Fruit fly (Drosophila melanogaster) whole organism, embryonic: ENCODE measurements around the gene CG15283.

Source experiments
- Abd-B ChIP-seq: fragments of 200-800 bp; sonication (Bioruptor generic); optimal IDR thresholded peaks from 2 replicates; lab custom pipeline; 2018; ENCODE audit warnings: missing biosample characterization, mild to moderate bottlenecking, missing genetic modification characterization, moderate library complexity
- Atf3 ChIP-seq: fragments of 200-800 bp; sonication (Bioruptor generic); optimal IDR thresholded peaks from 3 replicates; lab custom pipeline; 2016; ENCODE audit warnings: missing biosample characterization, missing genetic modification characterization
- Atf6 ChIP-seq: fragments of 200-800 bp; sonication (Bioruptor generic); IDR thresholded peaks from 2 replicates; pipeline ENCODE4 v1.3.6; 2022; ENCODE audit warnings: missing biosample characterization, missing genetic modification characterization
- Bdp1 ChIP-seq: fragments of 200-800 bp; sonication (Bioruptor generic); optimal IDR thresholded peaks from 3 replicates; lab custom pipeline; 2016; ENCODE audit warnings: missing biosample characterization, missing genetic modification characterization
- CG10366 ChIP-seq: fragments of 200-800 bp; sonication (Bioruptor generic); IDR thresholded peaks from 2 replicates; pipeline ENCODE4 v1.3.6; 2022; ENCODE audit warnings: missing biosample characterization, missing genetic modification characterization
- CG10979 ChIP-seq: fragments of 200-800 bp; sonication (Bioruptor generic); optimal IDR thresholded peaks from 2 replicates; lab custom pipeline; 2018; ENCODE audit warnings: missing biosample characterization, mild to moderate bottlenecking, missing genetic modification characterization, moderate library complexity
- CG15073 ChIP-seq: fragments of 200-800 bp; sonication (Bioruptor generic); optimal IDR thresholded peaks from 2 replicates; lab custom pipeline; 2016; ENCODE audit warnings: missing biosample characterization, missing genetic modification characterization
- CG15269 ChIP-seq: fragments of 200-800 bp; sonication (Bioruptor generic); optimal IDR thresholded peaks from 2 replicates; lab custom pipeline; 2018; ENCODE audit warnings: missing biosample characterization, mild to moderate bottlenecking, missing genetic modification characterization, moderate library complexity
- CG1529 ChIP-seq: fragments of 200-800 bp; sonication (Bioruptor generic); optimal IDR thresholded peaks from 3 replicates; lab custom pipeline; 2018; ENCODE audit warnings: missing biosample characterization, missing genetic modification characterization
- CG17328 ChIP-seq: fragments of 200-800 bp; sonication (Bioruptor generic); IDR thresholded peaks from 2 replicates; pipeline ENCODE4 v1.3.6; 2022; ENCODE audit warnings: missing biosample characterization, missing genetic modification characterization
- CG1832 ChIP-seq: fragments of 200-800 bp; sonication (Bioruptor generic); optimal IDR thresholded peaks from 2 replicates; lab custom pipeline; 2017; ENCODE audit warnings: missing biosample characterization, mild to moderate bottlenecking, missing genetic modification characterization, inconsistent platforms
- CG2120 ChIP-seq: fragments of 200-800 bp; sonication (Bioruptor generic); optimal IDR thresholded peaks from 3 replicates; lab custom pipeline; 2016; ENCODE audit warnings: missing biosample characterization, missing genetic modification characterization
- CG4282 ChIP-seq: fragments of 200-800 bp; sonication (Bioruptor generic); optimal IDR thresholded peaks from 2 replicates; lab custom pipeline; 2016; ENCODE audit warnings: missing biosample characterization, missing genetic modification characterization
- CG43689 ChIP-seq: fragments of 200-800 bp; sonication (Bioruptor generic); IDR thresholded peaks from 2 replicates; pipeline ENCODE4 v1.3.6; 2022; ENCODE audit warnings: missing biosample characterization, missing genetic modification characterization
- CG4820 ChIP-seq: fragments of 200-800 bp; sonication (Bioruptor generic); optimal IDR thresholded peaks from 3 replicates; lab custom pipeline; 2016; ENCODE audit warnings: missing biosample characterization, missing genetic modification characterization
- CG6689 ChIP-seq: fragments of 200-800 bp; sonication (Bioruptor generic); IDR thresholded peaks from 2 replicates; pipeline ENCODE4 v1.3.6; 2022; ENCODE audit warnings: missing biosample characterization, missing genetic modification characterization
- CG6854 ChIP-seq: fragments of 200-800 bp; sonication (Bioruptor generic); optimal IDR thresholded peaks from 3 replicates; lab custom pipeline; 2017; ENCODE audit warnings: missing biosample characterization, mild to moderate bottlenecking, missing genetic modification characterization
- CG7357 ChIP-seq: fragments of 200-800 bp; sonication (Bioruptor generic); IDR thresholded peaks from 3 replicates; pipeline ENCODE4 v1.3.6; 2022; ENCODE audit warnings: missing biosample characterization, missing genetic modification characterization
- CG7839 ChIP-seq: fragments of 200-800 bp; sonication (Bioruptor generic); optimal IDR thresholded peaks from 3 replicates; lab custom pipeline; 2018; ENCODE audit warnings: missing biosample characterization, mild to moderate bottlenecking, missing genetic modification characterization, moderate library complexity
- CG7928 ChIP-seq: fragments of 200-800 bp; sonication (Bioruptor generic); optimal IDR thresholded peaks from 2 replicates; lab custom pipeline; 2017; ENCODE audit warnings: missing biosample characterization, mild to moderate bottlenecking, missing genetic modification characterization
- Fer3 ChIP-seq: fragments of 200-800 bp; sonication (Bioruptor generic); optimal IDR thresholded peaks from 2 replicates; lab custom pipeline; 2018; ENCODE audit warnings: missing biosample characterization, mild to moderate bottlenecking, missing genetic modification characterization, moderate library complexity
- GATAe ChIP-seq: fragments of 200-800 bp; sonication (Bioruptor generic); conservative IDR thresholded peaks from 2 replicates; pipeline ENCODE4 v1.3.6; 2022; ENCODE audit warnings: missing biosample characterization, missing genetic modification characterization
- H15 ChIP-seq: fragments of 200-800 bp; sonication (Bioruptor generic); IDR thresholded peaks from 3 replicates; pipeline ENCODE4 v1.3.6; 2022; ENCODE audit warnings: missing biosample characterization, missing genetic modification characterization
- HHEX ChIP-seq: fragments of 200-800 bp; sonication (Bioruptor generic); optimal IDR thresholded peaks from 3 replicates; lab custom pipeline; 2017; ENCODE audit warnings: missing biosample characterization, mild to moderate bottlenecking, missing genetic modification characterization, missing genetic modification reagents
- MBD-R2 ChIP-seq: fragments of 200-800 bp; sonication (Bioruptor generic); IDR thresholded peaks from 2 replicates; pipeline ENCODE4 v1.3.6; 2022; ENCODE audit warnings: missing biosample characterization, missing genetic modification characterization
- Myb ChIP-seq: fragments of 200-800 bp; sonication (Bioruptor generic); optimal IDR thresholded peaks from 2 replicates; lab custom pipeline; 2016; ENCODE audit warnings: missing biosample characterization, missing genetic modification characterization
- NC2β ChIP-seq: fragments of 200-800 bp; sonication (Bioruptor generic); optimal IDR thresholded peaks from 2 replicates; lab custom pipeline; 2016; ENCODE audit warnings: missing biosample characterization, missing genetic modification characterization
- Tbp ChIP-seq: fragments of >200 bp; optimal IDR thresholded peaks from 2 replicates; lab custom pipeline; 2018; ENCODE audit warnings: missing biosample characterization, missing genetic modification characterization
- YL-1 ChIP-seq: fragments of 200-800 bp; sonication (Bioruptor generic); optimal IDR thresholded peaks from 3 replicates; lab custom pipeline; 2017; ENCODE audit warnings: missing biosample characterization, mild to moderate bottlenecking, missing genetic modification characterization
- az2 ChIP-seq: fragments of 200-800 bp; sonication (Bioruptor generic); optimal IDR thresholded peaks from 3 replicates; lab custom pipeline; 2016; ENCODE audit warnings: missing biosample characterization, missing genetic modification characterization
- crol ChIP-seq: fragments of 200-800 bp; sonication (Bioruptor generic); IDR thresholded peaks from 2 replicates; pipeline ENCODE4 v1.3.6; 2022; ENCODE audit warnings: missing biosample characterization, missing genetic modification characterization
- crp ChIP-seq, 2 experiments: fragments of 200-800 bp; sonication (Bioruptor generic); optimal IDR thresholded peaks; 2 replicates in 1 of 2; 3 replicates in 1 of 2; lab custom pipeline; 2017; ENCODE audit warnings: missing biosample characterization in 2 of 2, missing genetic modification characterization in 2 of 2, mild to moderate bottlenecking in 1 of 2, moderate library complexity in 1 of 2
- da ChIP-seq: fragments of 200-800 bp; sonication (Bioruptor generic); optimal IDR thresholded peaks from 2 replicates; lab custom pipeline; 2016; ENCODE audit warnings: missing biosample characterization, missing genetic modification characterization
- dmrt11E ChIP-seq: fragments of 200-800 bp; sonication (Bioruptor generic); optimal IDR thresholded peaks from 3 replicates; lab custom pipeline; 2018; ENCODE audit warnings: missing biosample characterization, mild to moderate bottlenecking, missing genetic modification characterization, moderate library complexity
- ems ChIP-seq: fragments of 200-800 bp; sonication (Bioruptor generic); optimal IDR thresholded peaks from 3 replicates; lab custom pipeline; 2016; ENCODE audit warnings: missing biosample characterization, missing genetic modification characterization
- esg ChIP-seq: fragments of 200-800 bp; sonication (Bioruptor generic); conservative IDR thresholded peaks from 2 replicates; pipeline ENCODE4 v1.3.6; 2022; ENCODE audit warnings: missing biosample characterization, missing genetic modification characterization
- fru ChIP-seq: fragments of >200 bp; optimal IDR thresholded peaks from 2 replicates; lab custom pipeline; 2017
- h ChIP-seq: fragments of >200 bp; optimal IDR thresholded peaks from 2 replicates; lab custom pipeline; 2017
- hkb ChIP-seq, 2 experiments: fragments of 200-800 bp in 1 of 2; fragments of >200 bp in 1 of 2; sonication (Bioruptor generic) in 1 of 2; IDR thresholded peaks in 1 of 2; optimal IDR thresholded peaks in 1 of 2; 2 replicates each; pipeline versions ENCODE4 v1.3.6 to Lab custom; 2017 to 2022; ENCODE audit warnings: missing biosample characterization in 1 of 2, missing genetic modification characterization in 1 of 2
- jing ChIP-seq: fragments of 200-800 bp; sonication (Bioruptor generic); optimal IDR thresholded peaks from 2 replicates; lab custom pipeline; 2018; ENCODE audit warnings: missing biosample characterization, mild to moderate bottlenecking, missing genetic modification characterization
- nerfin-1 ChIP-seq: fragments of 200-800 bp; sonication (Bioruptor generic); optimal IDR thresholded peaks from 3 replicates; lab custom pipeline; 2019; ENCODE audit warnings: missing biosample characterization, mild to moderate bottlenecking, missing genetic modification characterization, moderate library complexity
- phol ChIP-seq: fragments of 200-800 bp; sonication (Bioruptor generic); optimal IDR thresholded peaks from 3 replicates; lab custom pipeline; 2018; ENCODE audit warnings: missing biosample characterization, mild to moderate bottlenecking, missing genetic modification characterization, moderate library complexity
- salm ChIP-seq: fragments of 200-800 bp; sonication (Bioruptor generic); optimal IDR thresholded peaks from 2 replicates; lab custom pipeline; 2018; ENCODE audit warnings: missing biosample characterization, mild to moderate bottlenecking, missing genetic modification characterization
- seq ChIP-seq: fragments of 200-800 bp; sonication (Bioruptor generic); IDR thresholded peaks from 2 replicates; pipeline ENCODE4 v1.3.6; 2022; ENCODE audit warnings: missing biosample characterization, missing genetic modification characterization
- slbo ChIP-seq: fragments of 200-800 bp; sonication (Bioruptor generic); IDR thresholded peaks from 2 replicates; pipeline ENCODE4 v1.3.6; 2022; ENCODE audit warnings: missing biosample characterization, missing genetic modification characterization
- sr ChIP-seq: fragments of 200-800 bp; sonication (Bioruptor generic); IDR thresholded peaks from 3 replicates; pipeline ENCODE4 v1.3.6; 2022; ENCODE audit warnings: missing biosample characterization, missing genetic modification characterization
- ssp ChIP-seq: fragments of 200-800 bp; sonication (Bioruptor generic); IDR thresholded peaks from 2 replicates; pipeline ENCODE4 v1.3.6; 2022; ENCODE audit warnings: missing biosample characterization, missing genetic modification characterization
- sug ChIP-seq: fragments of 200-800 bp; optimal IDR thresholded peaks from 2 replicates; lab custom pipeline; 2019; ENCODE audit warnings: missing biosample characterization, mild to moderate bottlenecking, missing genetic modification characterization, moderate library complexity
- trem ChIP-seq: fragments of 200-800 bp; optimal IDR thresholded peaks from 3 replicates; lab custom pipeline; 2019; ENCODE audit warnings: missing biosample characterization, mild to moderate bottlenecking, missing genetic modification characterization, moderate library complexity
- tx ChIP-seq: fragments of 200-800 bp; sonication (Bioruptor generic); optimal IDR thresholded peaks from 2 replicates; lab custom pipeline; 2016; ENCODE audit warnings: missing biosample characterization, missing genetic modification characterization

CG15283 gene

dm6 chr2L:14462644-14463394 is 12.1 kb upstream of the CG15283 start (continued):
- TF ChIP-seq CG6854 (GFP tag; lab: Kevin White, UChicago) (peak; percentile 42), trem (tag; lab: Kevin White, UChicago) (peak; percentile 82), CG2120 (no peak), GATAe (GFP tag; lab: Robert Waterston, UW) (no peak), CG6689 (peak; percentile 83), Bdp1 (GFP tag; lab: Kevin White, UChicago) (no peak), CG1832 (GFP tag; lab: Kevin White, UChicago) (no peak), MBD-R2 (GFP tag; lab: Robert Waterston, UW) (no peak), CG7839 (tag; lab: Kevin White, UChicago) (peak; percentile 80), da (no peak), YL-1 (GFP tag; lab: Kevin White, UChicago) (no peak), Abd-B (GFP tag; lab: Kevin White, UChicago) (peak; percentile 89), dmrt11E (tag; lab: Kevin White, UChicago) (peak; percentile 91), CG43689 (GFP tag; lab: Robert Waterston, UW) (no peak), h (lab: Kevin White, UChicago) (no peak), crol (GFP tag; lab: Robert Waterston, UW) (no peak), HHEX (GFP tag; lab: Kevin White, UChicago) (peak; percentile 79), Atf3 (GFP tag; lab: Kevin White, UChicago) (no peak), salm (tag; lab: Kevin White, UChicago) (peak; percentile 27), CG4820 (GFP tag; lab: Kevin White, UChicago) (peak; percentile 59), Fer3 (peak; percentile 63), Myb (GFP tag; lab: Kevin White, UChicago) (no peak), slbo (GFP tag; lab: Robert Waterston, UW) (no peak), nerfin-1 (tag; lab: Kevin White, UChicago) (peak; percentile 84), tx (GFP tag; lab: Kevin White, UChicago) (no peak), CG7928 (GFP tag; lab: Kevin White, UChicago) (no peak), CG10979 (tag; lab: Kevin White, UChicago) (peak; percentile 95), CG7357 (GFP tag; lab: Robert Waterston, UW) (peak; percentile 59; the same call in 2 of the 3 replicates), fru (lab: Kevin White, UChicago) (no peak), sug (tag; lab: Kevin White, UChicago) (peak; percentile 48), jing (GFP tag; lab: Kevin White, UChicago) (peak; percentile 37), seq (no peak), hkb (optimal IDR thresholded peaks at IDR 0.05; lab: Kevin White, UChicago) (no peak), hkb (GFP tag; IDR thresholded peaks at IDR 0.05; lab: Robert Waterston, UW) (peak; percentile 43; the same call in 1 of the 2 replicates), ems (peak; percentile 48), Atf6 (peak; percentile 51; the same call in 1 of the 2 replicates), CG15269 (peak; percentile 39), CG10366 (GFP tag; lab: Robert Waterston, UW) (peak; percentile 39; the same call in 1 of the 2 replicates), sr (GFP tag; lab: Robert Waterston, UW) (0 out of 3 replicates have a peak, but pooled peaks have one; percentile 31), H15 (GFP tag; lab: Robert Waterston, UW) (peak; percentile 80), crp (GFP tag; optimal IDR thresholded peaks at IDR 0.05; lab: Kevin White, UChicago) (peak in 1 of 2 experiments; percentile 3), esg (GFP tag; lab: Robert Waterston, UW) (peak; percentile 51), CG17328 (GFP tag; lab: Robert Waterston, UW) (peak; percentile 14; the same call in 1 of the 2 replicates), CG1529 (GFP tag; lab: Kevin White, UChicago) (peak; percentile 57), NC2β (GFP tag; lab: Kevin White, UChicago) (no peak), phol (tag; lab: Kevin White, UChicago) (peak; percentile 92), CG15073 (GFP tag; lab: Kevin White, UChicago) (no peak), Tbp (GFP tag; lab: Kevin White, UChicago) (no peak), CG4282 (GFP tag; lab: Kevin White, UChicago) (no peak), ssp (GFP tag; lab: Robert Waterston, UW) (no peak), az2 (peak; percentile 69)
